Worm (Caenorhabditis elegans) whole organism, midembryonic: Measurements from ENCODE around the gene wapl-1.
A peak's percentile ranks its signal among the peaks of the same experiment; 100 is the strongest.

Experiments used
- T22C8.4 ChIP-seq: fragments of 200-800 bp; sonication (Bioruptor generic); IDR thresholded peaks from 2 replicates; pipeline ENCODE4 v1.3.6; 2022; ENCODE audit warnings: missing genetic modification characterization, missing compliant biosample characterization
- cog-1 ChIP-seq: sonication (generic microtip); optimal IDR thresholded peaks from 2 replicates; lab custom pipeline; 2016; ENCODE audit warnings: missing genetic modification characterization, missing compliant biosample characterization
- flt-1 ChIP-seq: fragments of 200-800 bp; sonication (Bioruptor generic); IDR thresholded peaks from 2 replicates; pipeline ENCODE4 v1.3.6; 2022; ENCODE audit warnings: missing genetic modification characterization, missing compliant biosample characterization
- klf-2 ChIP-seq: fragments of 200-800 bp; sonication (Bioruptor generic); conservative IDR thresholded peaks from 2 replicates; pipeline ENCODE4 v1.3.6; 2022; ENCODE audit warnings: missing genetic modification reagents, missing genetic modification characterization, missing compliant biosample characterization
- med-1 ChIP-seq: sonication (generic microtip); optimal IDR thresholded peaks from 2 replicates; lab custom pipeline; 2017; ENCODE audit warnings: missing genetic modification characterization, mild to moderate bottlenecking, missing compliant biosample characterization, antibody characterized with exemption, missing genetic modification reagents; ENCODE audit not compliant: insufficient read depth
- ref-1 ChIP-seq: fragments of 200-800 bp; sonication (Bioruptor generic); conservative IDR thresholded peaks from 2 replicates; pipeline ENCODE4 v1.3.6; 2022; ENCODE audit warnings: missing genetic modification reagents, missing genetic modification characterization, missing compliant biosample characterization
- tab-1 ChIP-seq: fragments of 200-800 bp; sonication (Bioruptor generic); IDR thresholded peaks from 2 replicates; pipeline ENCODE4 v1.3.6; 2022; ENCODE audit warnings: missing genetic modification characterization, missing compliant biosample characterization
- ztf-23 ChIP-seq: fragments of 200-800 bp; sonication (Bioruptor generic); IDR thresholded peaks from 2 replicates; pipeline ENCODE4 v1.3.6; 2022; ENCODE audit warnings: missing genetic modification reagents, missing genetic modification characterization, missing compliant biosample characterization
- ztf-29 ChIP-seq: fragments of 200-800 bp; sonication (Bioruptor generic); IDR thresholded peaks from 2 replicates; pipeline ENCODE4 v1.3.6; 2022; ENCODE audit warnings: missing genetic modification reagents, missing genetic modification characterization, missing compliant biosample characterization

Gene wapl-1

ce11 chrIV:4445711-4446290 lies at the start of gene wapl-1, which contains the start of gene htz-1:
Gene wapl-1 (minus strand): TSS chrIV:4445740.
Gene htz-1 (plus strand): TSS chrIV:4446216.
- no peak for TF ChIP-seq tab-1
- TF ChIP-seq cog-1 (tag; lab: Kevin White, UChicago) = peak; percentile 32
- TF ChIP-seq ztf-23 = 0 out of 2 replicates have a peak, but pooled peaks have one; percentile 54
- no peak for TF ChIP-seq ref-1 (GFP tag; lab: Robert Waterston, UW)
- TF ChIP-seq flt-1 (GFP tag; lab: Robert Waterston, UW) = peak; percentile 80
- TF ChIP-seq T22C8.4 (GFP tag; lab: Robert Waterston, UW) = no peak

DNA sequence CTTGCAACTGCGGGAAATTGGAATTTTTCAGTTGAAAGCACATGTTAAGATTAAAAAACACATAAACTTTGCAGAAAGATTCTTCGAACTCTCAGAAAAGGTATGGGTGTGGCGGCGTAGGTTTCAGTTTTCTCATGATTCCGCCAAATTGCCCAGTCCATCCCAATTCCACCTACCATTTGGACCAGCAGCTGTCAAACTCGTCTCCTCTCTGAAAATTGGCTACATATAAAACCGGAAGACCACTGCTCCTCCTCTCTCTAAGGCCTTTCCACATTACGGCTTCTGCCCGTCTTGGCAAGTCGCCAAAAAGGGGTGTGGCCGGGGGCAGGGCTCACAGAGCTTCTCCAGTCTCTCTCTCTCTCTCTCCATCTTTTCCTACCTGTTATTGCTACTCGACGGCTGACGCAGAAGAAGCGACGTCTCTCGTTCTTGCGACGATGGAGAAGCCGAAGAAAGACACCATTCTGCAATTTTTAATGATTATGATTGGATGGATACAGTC lies 44.7 kb upstream of the wapl-1 start, which contains the start of gene ZK180.7:
TSS of gene ZK180.7 (plus strand) at position 395 of the 505 bp plus-strand sequence.
- TF ChIP-seq T22C8.4 (GFP tag; lab: Robert Waterston, UW) = no peak
- no peak for TF ChIP-seq klf-2 (GFP tag; lab: Robert Waterston, UW)
- no peak for TF ChIP-seq cog-1 (tag; lab: Kevin White, UChicago)
- TF ChIP-seq ztf-29 (GFP tag; lab: Robert Waterston, UW) = no peak
- TF ChIP-seq flt-1 (GFP tag; lab: Robert Waterston, UW) = no peak
- TF ChIP-seq tab-1 = no peak
- TF ChIP-seq ref-1 (GFP tag; lab: Robert Waterston, UW) = no peak

DNA sequence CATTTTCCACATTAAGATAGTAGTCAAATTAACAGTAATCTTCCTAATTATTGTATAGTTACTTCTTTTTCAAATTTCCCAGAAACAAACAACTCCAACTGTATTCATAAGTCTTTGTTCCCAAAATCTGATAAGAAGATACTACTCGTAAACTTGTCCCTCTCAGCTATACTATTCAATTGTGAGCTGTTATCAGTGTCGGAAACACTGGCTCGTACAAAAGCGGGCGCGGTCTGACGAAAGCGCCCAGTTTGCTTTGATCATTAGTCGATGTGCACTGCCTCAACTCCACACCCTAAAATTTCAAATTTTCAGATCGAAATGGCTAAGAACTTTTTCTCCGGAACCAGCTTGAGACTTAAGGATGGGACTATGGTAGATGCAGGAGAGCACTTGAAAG lies 41.2 kb upstream of the wapl-1 start, which contains the start of gene trx-3:
TSS of gene trx-3 (plus strand) at position 291 of the 400 bp plus-strand sequence.
- TF ChIP-seq ref-1 (GFP tag; lab: Robert Waterston, UW) = no peak
- TF ChIP-seq ztf-23 = no peak
- TF ChIP-seq flt-1 (GFP tag; lab: Robert Waterston, UW) = no peak
- no peak for TF ChIP-seq ztf-29 (GFP tag; lab: Robert Waterston, UW)
- no peak for TF ChIP-seq med-1
- TF ChIP-seq klf-2 (GFP tag; lab: Robert Waterston, UW) = no peak
- no peak for TF ChIP-seq tab-1
- no peak for TF ChIP-seq cog-1 (tag; lab: Kevin White, UChicago)
- TF ChIP-seq T22C8.4 (GFP tag; lab: Robert Waterston, UW) = no peak

DNA sequence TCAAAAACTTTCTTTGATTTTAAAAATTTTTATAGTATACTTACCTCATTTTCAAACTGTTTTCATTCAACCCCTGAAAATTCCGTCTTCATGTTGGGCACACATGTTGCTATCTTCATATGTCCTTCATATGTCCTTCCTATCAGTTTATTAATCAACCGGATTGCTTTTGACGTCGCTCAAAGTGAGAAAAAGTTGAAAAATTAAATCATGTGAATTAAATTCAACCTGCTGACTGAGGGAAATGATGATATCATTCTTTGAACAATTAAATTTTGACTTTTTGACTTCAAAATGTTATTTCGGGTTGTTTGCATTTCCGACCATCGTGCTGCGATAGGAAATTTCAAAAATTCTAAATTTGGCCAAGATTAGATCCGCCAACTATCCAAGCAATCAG lies 39.0 kb upstream of the wapl-1 start:
- TF ChIP-seq flt-1 (GFP tag; lab: Robert Waterston, UW) (no peak), T22C8.4 (GFP tag; lab: Robert Waterston, UW) (no peak), ztf-23 (no peak), klf-2 (GFP tag; lab: Robert Waterston, UW) (no peak), ref-1 (GFP tag; lab: Robert Waterston, UW) (no peak), cog-1 (tag; lab: Kevin White, UChicago) (no peak), ztf-29 (GFP tag; lab: Robert Waterston, UW) (no peak), med-1 (no peak), tab-1 (no peak)

DNA sequence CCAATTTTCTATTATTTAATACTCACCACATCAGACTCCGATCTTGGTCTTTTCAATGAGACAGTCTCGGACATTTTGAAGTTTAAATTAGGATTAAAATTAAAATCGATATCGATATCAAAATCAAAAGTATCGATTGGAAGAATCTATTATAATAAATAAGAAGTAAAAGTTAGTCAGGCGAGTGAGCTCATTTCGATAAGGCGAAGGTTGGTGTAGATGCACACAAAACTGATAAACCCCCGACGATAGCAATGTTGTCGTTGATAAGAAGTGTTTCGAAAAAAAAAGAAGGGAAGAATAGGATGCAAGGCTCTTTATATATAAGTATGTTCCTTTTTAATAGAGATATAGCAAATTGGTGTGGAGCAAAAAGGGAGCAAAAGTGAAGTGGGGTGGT lies 37.0 kb upstream of the wapl-1 start, which contains the start of gene M01H9.4:
TSS of gene M01H9.4 (minus strand) at position 379 of the 400 bp plus-strand sequence.
- no peak for TF ChIP-seq tab-1

- no peak for TF ChIP-seq ztf-29 (GFP tag; lab: Robert Waterston, UW)
Observed at ce11 chrIV:4481298-4481697, 35.8 kb upstream of the wapl-1 start.

ce11 chrIV:4480027-4480426 lies 34.5 kb upstream of the wapl-1 start, which contains the start of gene M01H9.10:
Gene M01H9.10 (minus strand): TSS chrIV:4480127.
- TF ChIP-seq ztf-23 (no peak), ztf-29 (GFP tag; lab: Robert Waterston, UW) (no peak), T22C8.4 (GFP tag; lab: Robert Waterston, UW) (no peak), ref-1 (GFP tag; lab: Robert Waterston, UW) (no peak), med-1 (no peak), tab-1 (no peak), flt-1 (GFP tag; lab: Robert Waterston, UW) (no peak), klf-2 (GFP tag; lab: Robert Waterston, UW) (no peak), cog-1 (tag; lab: Kevin White, UChicago) (no peak)

DNA sequence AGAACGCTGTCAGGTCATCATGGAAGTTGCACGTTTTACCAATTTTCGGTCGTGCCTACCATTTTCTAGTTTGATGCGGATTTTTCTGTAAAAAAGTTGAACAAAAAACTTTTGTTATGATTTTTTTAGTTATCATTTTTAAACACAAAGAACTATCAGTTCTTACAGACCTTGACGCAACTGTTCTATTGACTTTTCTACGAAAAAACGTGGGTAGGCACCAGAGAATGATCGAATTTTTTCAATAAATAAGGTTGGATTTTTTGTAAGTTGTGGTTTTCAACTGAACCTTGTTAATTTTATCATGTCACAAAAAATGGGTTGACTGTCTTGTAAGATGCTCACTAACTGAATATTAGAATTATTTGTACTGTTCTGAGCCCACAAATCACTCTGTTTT lies 33.1 kb upstream of the wapl-1 start:
- TF ChIP-seq ztf-23 (no peak), T22C8.4 (GFP tag; lab: Robert Waterston, UW) (no peak), flt-1 (GFP tag; lab: Robert Waterston, UW) (no peak), ztf-29 (GFP tag; lab: Robert Waterston, UW) (no peak), tab-1 (no peak), cog-1 (tag; lab: Kevin White, UChicago) (no peak), med-1 (no peak), ref-1 (GFP tag; lab: Robert Waterston, UW) (no peak), klf-2 (GFP tag; lab: Robert Waterston, UW) (no peak)

DNA sequence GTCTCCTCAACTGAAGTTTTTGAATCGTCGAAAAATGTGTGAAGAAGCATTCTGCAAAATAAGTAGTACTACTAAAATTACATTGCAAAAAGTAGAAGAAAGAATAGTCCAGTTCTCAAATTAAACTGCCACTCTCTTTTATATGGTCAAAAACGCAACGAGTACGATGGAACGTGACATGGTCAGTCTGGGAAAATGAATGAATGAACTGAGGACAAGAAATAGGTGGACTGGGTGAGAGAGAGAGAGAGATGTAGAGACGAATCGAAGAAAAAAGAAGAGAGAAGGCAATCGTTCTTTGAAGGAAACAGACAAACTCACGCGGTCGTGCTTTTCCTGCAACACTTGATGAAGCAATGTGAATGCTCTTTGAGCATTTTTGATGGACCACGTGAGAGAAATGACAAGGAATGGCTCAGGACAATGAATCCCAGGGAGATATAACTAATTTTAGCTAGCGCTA lies 31.5 kb upstream of the wapl-1 start, which contains the start of gene M01H9.3:
TSS of gene M01H9.3 (minus strand) at position 51 of the 463 bp plus-strand sequence.
- TF ChIP-seq med-1 (no peak), klf-2 (GFP tag; lab: Robert Waterston, UW) (no peak), ztf-23 (no peak), ztf-29 (GFP tag; lab: Robert Waterston, UW) (no peak), tab-1 (no peak)

- TF ChIP-seq ztf-23 = no peak
- TF ChIP-seq cog-1 (tag; lab: Kevin White, UChicago) = no peak
- no peak for TF ChIP-seq T22C8.4 (GFP tag; lab: Robert Waterston, UW)
- TF ChIP-seq ztf-29 (GFP tag; lab: Robert Waterston, UW) = no peak
- no peak for TF ChIP-seq med-1
- TF ChIP-seq flt-1 (GFP tag; lab: Robert Waterston, UW) = no peak
- no peak for TF ChIP-seq tab-1
- no peak for TF ChIP-seq ref-1 (GFP tag; lab: Robert Waterston, UW)
- TF ChIP-seq klf-2 (GFP tag; lab: Robert Waterston, UW) = no peak
Observed at ce11 chrIV:4475362-4476086, 30.0 kb upstream of the wapl-1 start.
